Worm (Caenorhabditis elegans) whole organism, young adult: ENCODE results near the gene odr-8.

Source experiments
- B0035.1 ChIP-seq: sonication (generic microtip); optimal IDR thresholded peaks from 2 replicates; lab custom pipeline; 2016; ENCODE audit warnings: missing genetic modification characterization, mild to moderate bottlenecking, missing compliant biosample characterization, missing genotype, missing genetic modification reagents
- F37B4.10 ChIP-seq: fragments of 200-800 bp; sonication (Bioruptor generic); IDR thresholded peaks from 2 replicates; pipeline ENCODE4 v1.3.6; 2022; ENCODE audit warnings: missing genetic modification characterization, missing compliant biosample characterization
- F52B5.7 ChIP-seq: sonication (generic microtip); optimal IDR thresholded peaks from 2 replicates; lab custom pipeline; 2016; ENCODE audit warnings: mild to moderate bottlenecking, missing genetic modification characterization, missing compliant biosample characterization
- K11D2.4 ChIP-seq: fragments of 200-800 bp; sonication (Bioruptor generic); IDR thresholded peaks from 2 replicates; pipeline ENCODE4 v1.3.6; 2022; ENCODE audit warnings: missing genetic modification reagents, missing genetic modification characterization, missing compliant biosample characterization
- K12H6.12 ChIP-seq: fragments of 200-800 bp; sonication (Bioruptor generic); optimal IDR thresholded peaks from 2 replicates; lab custom pipeline; 2018; ENCODE audit warnings: mild to moderate bottlenecking, missing genetic modification characterization, missing compliant biosample characterization
- Y53G8AR.9 ChIP-seq: fragments of 200-800 bp; sonication (Bioruptor generic); conservative IDR thresholded peaks from 2 replicates; pipeline ENCODE4 v1.3.6; 2022; ENCODE audit warnings: missing genetic modification reagents, missing genetic modification characterization, missing compliant biosample characterization
- Y79H2A.3 ChIP-seq: fragments of 200-800 bp; sonication (Bioruptor generic); conservative IDR thresholded peaks from 2 replicates; pipeline ENCODE4 v1.3.6; 2022; ENCODE audit warnings: missing genetic modification reagents, missing genetic modification characterization, missing compliant biosample characterization
- Y95B8A.8 ChIP-seq: fragments of 200-800 bp; sonication (Bioruptor generic); IDR thresholded peaks from 2 replicates; pipeline ENCODE4 v1.3.6; 2022; ENCODE audit warnings: missing genetic modification reagents, missing genetic modification characterization, missing compliant biosample characterization
- ama-1 ChIP-seq, 3 experiments: fragments of 150-350 bp in 1 of 3; sonication (generic microtip) in 2 of 3; optimal IDR thresholded peaks; 2 replicates each; lab custom pipeline; 2014 to 2018; ENCODE audit warnings: missing biosample characterization in 2 of 3, missing genetic modification characterization in 2 of 3, missing genetic modification reagents in 2 of 3
- attf-3 ChIP-seq: fragments of 200-800 bp; sonication (Bioruptor generic); conservative IDR thresholded peaks from 2 replicates; pipeline ENCODE4 v1.3.6; 2022; ENCODE audit warnings: missing genetic modification reagents, missing genetic modification characterization, missing compliant biosample characterization
- cebp-1 ChIP-seq, 2 experiments: fragments of 200-800 bp in 1 of 2; sonication (Bioruptor generic) in 1 of 2; sonication (generic microtip) in 1 of 2; IDR thresholded peaks in 1 of 2; optimal IDR thresholded peaks in 1 of 2; 2 replicates each; pipeline versions ENCODE4 v1.3.6 to Lab custom; 2017 to 2022; ENCODE audit warnings: missing compliant biosample characterization in 2 of 2, missing genetic modification characterization in 2 of 2, mild to moderate bottlenecking in 1 of 2, missing genetic modification reagents in 1 of 2, moderate library complexity in 1 of 2
- cebp-2 ChIP-seq: fragments of 200-800 bp; sonication (Bioruptor generic); IDR thresholded peaks from 2 replicates; pipeline ENCODE4 v1.3.6; 2022; ENCODE audit warnings: missing genetic modification characterization, missing compliant biosample characterization
- ceh-100 ChIP-seq: fragments of 200-800 bp; sonication (Bioruptor generic); IDR thresholded peaks from 2 replicates; pipeline ENCODE4 v1.3.6; 2022; ENCODE audit warnings: missing genetic modification reagents, missing genetic modification characterization, missing compliant biosample characterization
- ceh-27 ChIP-seq: fragments of 200-800 bp; sonication (Bioruptor generic); optimal IDR thresholded peaks from 2 replicates; lab custom pipeline; 2018; ENCODE audit warnings: mild to moderate bottlenecking, missing genetic modification characterization, moderate library complexity, missing compliant biosample characterization
- ceh-58 ChIP-seq: fragments of 200-800 bp; sonication (Bioruptor generic); IDR thresholded peaks from 2 replicates; pipeline ENCODE4 v1.3.6; 2022; ENCODE audit warnings: missing genetic modification characterization, missing compliant biosample characterization
- ceh-91 ChIP-seq: fragments of 200-800 bp; sonication (Bioruptor generic); IDR thresholded peaks from 2 replicates; pipeline ENCODE4 v1.3.6; 2022; ENCODE audit warnings: missing genetic modification reagents, missing genetic modification characterization, missing compliant biosample characterization
- dpl-1 ChIP-seq: fragments of 150-350 bp; optimal IDR thresholded peaks from 2 replicates; lab custom pipeline; 2014; ENCODE audit warnings: missing biosample characterization, missing genetic modification reagents, missing genetic modification characterization
- egl-18 ChIP-seq: fragments of 200-800 bp; sonication (Bioruptor generic); IDR thresholded peaks from 2 replicates; pipeline ENCODE4 v1.3.6; 2022; ENCODE audit warnings: missing genetic modification reagents, missing genetic modification characterization, missing compliant biosample characterization
- ets-4 ChIP-seq: fragments of 200-800 bp; sonication (Bioruptor generic); optimal IDR thresholded peaks from 2 replicates; lab custom pipeline; 2018; ENCODE audit warnings: mild to moderate bottlenecking, missing genetic modification characterization, missing compliant biosample characterization
- fkh-3 ChIP-seq: sonication (generic microtip); optimal IDR thresholded peaks from 2 replicates; lab custom pipeline; 2016; ENCODE audit warnings: mild to moderate bottlenecking, missing genetic modification characterization, missing compliant biosample characterization
- gei-17 ChIP-seq: fragments of 200-800 bp; sonication (Bioruptor generic); optimal IDR thresholded peaks from 2 replicates; lab custom pipeline; 2018; ENCODE audit warnings: mild to moderate bottlenecking, missing genetic modification characterization, missing compliant biosample characterization
- him-1 ChIP-seq: sonication (generic microtip); optimal IDR thresholded peaks from 2 replicates; lab custom pipeline; 2016; ENCODE audit warnings: missing genotype, missing genetic modification reagents, missing genetic modification characterization, missing compliant biosample characterization
- hlh-12 ChIP-seq: sonication (generic microtip); optimal IDR thresholded peaks from 2 replicates; lab custom pipeline; 2016; ENCODE audit warnings: missing genetic modification characterization, missing compliant biosample characterization
- hmg-1.2 ChIP-seq: fragments of 200-800 bp; sonication (Bioruptor generic); IDR thresholded peaks from 2 replicates; pipeline ENCODE4 v1.3.6; 2022; ENCODE audit warnings: missing genetic modification reagents, missing genetic modification characterization, missing compliant biosample characterization
- hsf-1 ChIP-seq: fragments of 200-800 bp; sonication (Bioruptor generic); IDR thresholded peaks from 2 replicates; pipeline ENCODE4 v1.3.6; 2022; ENCODE audit warnings: missing genetic modification reagents, missing genetic modification characterization, missing compliant biosample characterization
- lag-1 ChIP-seq: fragments of 200-800 bp; sonication (Bioruptor generic); IDR thresholded peaks from 2 replicates; pipeline ENCODE4 v1.3.6; 2022; ENCODE audit warnings: missing genetic modification reagents, missing genetic modification characterization, missing compliant biosample characterization
- lin-26 ChIP-seq: fragments of 200-800 bp; sonication (Bioruptor generic); IDR thresholded peaks from 2 replicates; pipeline ENCODE4 v1.3.6; 2022; ENCODE audit warnings: missing genetic modification reagents, missing genetic modification characterization, missing compliant biosample characterization
- lin-54 ChIP-seq: fragments of 200-800 bp; sonication (Bioruptor generic); optimal IDR thresholded peaks from 2 replicates; lab custom pipeline; 2018; ENCODE audit warnings: mild to moderate bottlenecking, missing genetic modification characterization, missing compliant biosample characterization
- lir-1 ChIP-seq: fragments of 200-800 bp; sonication (Bioruptor generic); conservative IDR thresholded peaks from 2 replicates; pipeline ENCODE4 v1.3.6; 2022; ENCODE audit warnings: missing genetic modification reagents, missing genetic modification characterization, missing compliant biosample characterization
- madf-10 ChIP-seq: sonication (generic microtip); optimal IDR thresholded peaks from 2 replicates; lab custom pipeline; 2016; ENCODE audit warnings: mild to moderate bottlenecking, missing genetic modification characterization, missing compliant biosample characterization
- madf-6 ChIP-seq: fragments of 200-800 bp; sonication (Bioruptor generic); IDR thresholded peaks from 2 replicates; pipeline ENCODE4 v1.3.6; 2022; ENCODE audit warnings: missing genetic modification reagents, missing genetic modification characterization, missing compliant biosample characterization
- mcd-1 ChIP-seq: fragments of 200-800 bp; sonication (Bioruptor generic); IDR thresholded peaks from 2 replicates; pipeline ENCODE4 v1.3.6; 2022; ENCODE audit warnings: missing genetic modification reagents, missing genetic modification characterization, missing compliant biosample characterization
- nhr-120 ChIP-seq: fragments of 200-800 bp; sonication (Bioruptor generic); IDR thresholded peaks from 2 replicates; pipeline ENCODE4 v1.3.6; 2022; ENCODE audit warnings: missing genetic modification characterization, missing compliant biosample characterization
- nhr-27 ChIP-seq: fragments of 200-800 bp; sonication (Bioruptor generic); optimal IDR thresholded peaks from 2 replicates; lab custom pipeline; 2018; ENCODE audit warnings: mild to moderate bottlenecking, missing genetic modification characterization, moderate library complexity, missing compliant biosample characterization
- pha-4 ChIP-seq: fragments of 150-350 bp; sonication (generic microtip); optimal IDR thresholded peaks from 2 replicates; lab custom pipeline; 2014; ENCODE audit warnings: missing biosample characterization, missing genetic modification reagents, missing genetic modification characterization
- sea-2 ChIP-seq: fragments of 200-800 bp; sonication (Bioruptor generic); IDR thresholded peaks from 2 replicates; pipeline ENCODE4 v1.3.6; 2022; ENCODE audit warnings: missing genetic modification characterization, missing compliant biosample characterization
- snpc-3.4 ChIP-seq: sonication (generic microtip); optimal IDR thresholded peaks from 2 replicates; lab custom pipeline; 2017; ENCODE audit warnings: missing genetic modification characterization, mild to moderate bottlenecking, missing compliant biosample characterization, antibody characterized with exemption, moderate library complexity, missing genotype, missing genetic modification reagents
- sptf-2 ChIP-seq: fragments of 200-800 bp; sonication (Bioruptor generic); optimal IDR thresholded peaks from 2 replicates; lab custom pipeline; 2018; ENCODE audit warnings: mild to moderate bottlenecking, missing genetic modification characterization, missing compliant biosample characterization
- tbx-9 ChIP-seq: sonication (generic microtip); optimal IDR thresholded peaks from 2 replicates; lab custom pipeline; 2016; ENCODE audit warnings: borderline replicate concordance, missing genetic modification characterization, inconsistent platforms, missing compliant biosample characterization
- tlf-1 ChIP-seq: fragments of 200-800 bp; sonication (Bioruptor generic); optimal IDR thresholded peaks from 2 replicates; lab custom pipeline; 2018; ENCODE audit warnings: mild to moderate bottlenecking, missing genetic modification characterization, missing compliant biosample characterization
- unc-62 ChIP-seq: fragments of 150-350 bp; optimal IDR thresholded peaks from 2 replicates; lab custom pipeline; 2014; ENCODE audit warnings: missing biosample characterization, missing genetic modification reagents, missing genetic modification characterization
- zim-3 ChIP-seq: sonication (generic microtip); optimal IDR thresholded peaks from 2 replicates; lab custom pipeline; 2017; ENCODE audit warnings: mild to moderate bottlenecking, missing genetic modification characterization, moderate library complexity, missing compliant biosample characterization
- ztf-18 ChIP-seq: sonication (generic microtip); optimal IDR thresholded peaks from 2 replicates; lab custom pipeline; 2016; ENCODE audit warnings: missing genotype, mild to moderate bottlenecking, missing genetic modification characterization, missing compliant biosample characterization
- ztf-25 ChIP-seq: fragments of 200-800 bp; sonication (Bioruptor generic); IDR thresholded peaks from 2 replicates; pipeline ENCODE4 v1.3.6; 2022; ENCODE audit warnings: missing genetic modification reagents, missing genetic modification characterization, missing compliant biosample characterization
- ztf-26 ChIP-seq: sonication (generic microtip); optimal IDR thresholded peaks from 2 replicates; lab custom pipeline; 2017; ENCODE audit warnings: missing genetic modification characterization, missing compliant biosample characterization
- ztf-28 ChIP-seq: fragments of 200-800 bp; sonication (Bioruptor generic); IDR thresholded peaks from 2 replicates; pipeline ENCODE4 v1.3.6; 2022; ENCODE audit warnings: missing genetic modification reagents, missing genetic modification characterization, missing compliant biosample characterization

Gene odr-8

ce11 chrIV:6547397-6547796, 35.1 kb downstream of the odr-8 start:
- no peak for TF ChIP-seq hlh-12 (tag; lab: Kevin White, UChicago)
- no peak for TF ChIP-seq madf-10 (tag; lab: Kevin White, UChicago)
- no peak for TF ChIP-seq snpc-3.4 (tag; lab: Kevin White, UChicago)
- no peak for TF ChIP-seq lin-26 (GFP tag; lab: Robert Waterston, UW)
- no peak for TF ChIP-seq dpl-1 (GFP tag; lab: Kevin White, UChicago)
- TF ChIP-seq K12H6.12: no peak
- no peak for TF ChIP-seq ceh-27 (GFP tag; lab: Kevin White, UChicago)
- no peak for TF ChIP-seq unc-62
- no peak for TF ChIP-seq sea-2 (GFP tag; lab: Robert Waterston, UW)
- no peak for TF ChIP-seq madf-6 (GFP tag; lab: Robert Waterston, UW)
- no peak for TF ChIP-seq ztf-28 (GFP tag; lab: Robert Waterston, UW)
- TF ChIP-seq, all 124 proteins: peak for 0

ce11 chrIV:6542962-6543361, 39.5 kb downstream of the odr-8 start:
- TF ChIP-seq sea-2 (GFP tag; lab: Robert Waterston, UW) (no peak), ztf-18 (tag; lab: Kevin White, UChicago) (no peak), lir-1 (GFP tag; lab: Robert Waterston, UW) (no peak), him-1 (tag; lab: Kevin White, UChicago) (no peak), tlf-1 (no peak), ceh-91 (no peak), ztf-28 (GFP tag; lab: Robert Waterston, UW) (no peak), hmg-1.2 (GFP tag; lab: Robert Waterston, UW) (no peak)

- TF ChIP-seq F37B4.10 (no peak), lag-1 (GFP tag; lab: Robert Waterston, UW) (no peak), B0035.1 (tag; lab: Kevin White, UChicago) (no peak), ztf-26 (tag; lab: Kevin White, UChicago) (no peak), Y95B8A.8 (GFP tag; lab: Robert Waterston, UW) (no peak), Y79H2A.3 (GFP tag; lab: Robert Waterston, UW) (no peak), F52B5.7 (tag; lab: Kevin White, UChicago) (no peak), ceh-100 (GFP tag; lab: Robert Waterston, UW) (no peak), K11D2.4 (GFP tag; lab: Robert Waterston, UW) (no peak), lin-54 (GFP tag; lab: Kevin White, UChicago) (no peak), mcd-1 (no peak), gei-17 (no peak), nhr-27 (tag; lab: Kevin White, UChicago) (no peak), fkh-3 (tag; lab: Kevin White, UChicago) (no peak), pha-4 (tag; lab: Kevin White, UChicago) (no peak), egl-18 (GFP tag; lab: Robert Waterston, UW) (no peak), tbx-9 (tag; lab: Kevin White, UChicago) (no peak)
Measured at ce11 chrIV:6541435-6541834, 41.1 kb downstream of the odr-8 start, which contains the start of gene C01G5.25. Gene C01G5.25 (plus strand): TSS chrIV:6541684.

- TF ChIP-seq sea-2 (GFP tag; lab: Robert Waterston, UW) (no peak), hsf-1 (GFP tag; lab: Robert Waterston, UW) (no peak), cebp-2 (no peak), nhr-120 (no peak), ets-4 (GFP tag; lab: Kevin White, UChicago) (no peak), ceh-58 (GFP tag; lab: Robert Waterston, UW) (no peak), cebp-1 (GFP tag; IDR thresholded peaks at IDR 0.05; lab: Robert Waterston, UW) (no peak), cebp-1 (tag; optimal IDR thresholded peaks at IDR 0.05; lab: Kevin White, UChicago) (no peak), tlf-1 (no peak), Y53G8AR.9 (GFP tag; lab: Robert Waterston, UW) (no peak), sptf-2 (GFP tag; lab: Kevin White, UChicago) (no peak), ztf-25 (no peak), ama-1 (optimal IDR thresholded peaks at IDR 0.05; lab: Kevin White, UChicago) (no peak), ama-1 (GFP tag; optimal IDR thresholded peaks at IDR 0.05; lab: Kevin White, UChicago) (no peak), zim-3 (no peak), attf-3 (no peak)
Measured at ce11 chrIV:6535908-6536307, 46.6 kb downstream of the odr-8 start, which contains the start of gene C01G5.3. Gene C01G5.3 (plus strand): TSS chrIV:6536208.
